Worm (Caenorhabditis elegans) whole organism, L4/young adult: ENCODE measurements around the gene noa-1.
A peak's percentile ranks its signal among the peaks of the same experiment; 100 is the strongest.

Experiments used
- W03F9.2 ChIP-seq: fragments of 150-350 bp; optimal IDR thresholded peaks from 2 replicates; lab custom pipeline; 2014; ENCODE audit warnings: missing biosample characterization, missing genetic modification characterization
- him-1 ChIP-seq: sonication (generic microtip); optimal IDR thresholded peaks from 2 replicates; lab custom pipeline; 2016; ENCODE audit warnings: missing genotype, missing genetic modification reagents, missing genetic modification characterization, missing compliant biosample characterization

DNA sequence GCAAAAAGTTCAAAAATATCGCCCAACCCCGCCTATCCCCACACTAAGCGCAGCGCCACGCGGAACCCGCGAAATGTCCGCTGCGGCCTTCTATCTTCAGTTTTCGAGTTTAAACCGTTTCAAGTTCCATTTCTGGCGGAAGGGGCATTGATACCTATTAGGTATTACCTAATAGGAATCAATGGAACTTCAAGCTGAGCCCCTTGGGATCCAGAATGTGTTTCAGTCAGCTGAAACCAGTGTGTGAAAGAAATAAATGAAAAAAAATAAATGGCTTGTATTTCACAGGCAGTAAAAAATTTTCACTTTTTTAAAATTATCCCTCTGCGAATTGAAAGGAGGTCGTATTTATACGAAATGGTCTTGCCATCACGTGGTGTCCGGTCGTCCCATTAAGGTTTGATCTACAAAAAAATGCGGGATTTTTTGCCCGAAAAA is 19.7 kb downstream of the noa-1 start:
- TF ChIP-seq him-1 (tag; lab: Kevin White, UChicago) (no peak), W03F9.2 (peak; percentile 23)
